Worm (Caenorhabditis elegans): ENCODE results near the gene T07H8.11.

- TF ChIP-seq him-1 (tag; optimal IDR thresholded peaks at IDR 0.05) (no peak), dao-5 (tag; optimal IDR thresholded peaks at IDR 0.05) (no peak), W03F9.2 (tag; optimal IDR thresholded peaks at IDR 0.05) (no peak)
Observed at ce11 chrV:6919251-6919650, 32.0 kb downstream of the T07H8.11 start.
